Fruit fly (Drosophila melanogaster): ENCODE results near the gene Mst57Dc.

dm6 chr3R:25806145-25806544, 23.4 kb downstream of the Mst57Dc start, which contains the start of gene BG642167:
- no peak for TF ChIP-seq gce (GFP tag; IDR thresholded peaks at IDR 0.05)
- TF ChIP-seq CG13287 (GFP tag; IDR thresholded peaks at IDR 0.05; ENCODE audit: partially characterized antibody) = no peak

Measured in whole organism, embryonic.